Fruit fly (Drosophila melanogaster): ENCODE results near the gene CG13671.

DNA sequence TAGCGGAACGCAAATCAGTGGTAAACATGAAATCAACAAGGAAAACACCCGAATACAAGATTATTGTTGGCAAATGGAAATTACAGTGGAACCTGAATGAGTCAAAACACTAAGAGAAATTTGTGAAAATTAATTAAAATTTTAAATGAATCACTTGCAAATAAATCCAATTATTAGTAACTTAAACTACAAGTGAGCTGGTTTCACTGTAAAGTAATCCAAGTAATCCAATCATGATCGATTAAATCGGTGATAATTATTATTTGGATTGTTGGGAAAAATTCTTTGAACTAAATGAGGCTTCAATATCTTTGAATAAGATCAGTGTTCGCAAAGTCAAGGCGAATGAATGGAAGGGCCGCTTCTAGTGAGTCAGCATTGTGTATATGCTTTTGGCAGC is 11.5 kb upstream of the CG13671 start:
- TF ChIP-seq CG8478 (optimal IDR thresholded peaks at IDR 0.05) (no peak), pan (optimal IDR thresholded peaks at IDR 0.05) (no peak), psq (optimal IDR thresholded peaks at IDR 0.05) (no peak)

Data from whole organism.